Fruit fly (Drosophila melanogaster) whole organism, embryonic: ENCODE data around the gene CG11920.

Experiments
- Adf1 ChIP-seq: fragments of 200-800 bp; sonication (Bioruptor generic); IDR thresholded peaks from 2 replicates; pipeline ENCODE4 v1.3.6; 2022; ENCODE audit warnings: missing biosample characterization, missing genetic modification characterization
- Aef1 ChIP-seq: fragments of 200-800 bp; sonication (Bioruptor generic); IDR thresholded peaks from 3 replicates; pipeline ENCODE4 v1.3.6; 2022; ENCODE audit warnings: missing biosample characterization, missing genetic modification characterization
- CG10321 ChIP-seq: fragments of 200-800 bp; sonication (Bioruptor generic); IDR thresholded peaks from 2 replicates; pipeline ENCODE4 v1.3.6; 2022; ENCODE audit warnings: missing biosample characterization, missing genetic modification characterization
- CG10431 ChIP-seq: fragments of 200-800 bp; sonication (Bioruptor generic); optimal IDR thresholded peaks from 3 replicates; lab custom pipeline; 2018; ENCODE audit warnings: missing biosample characterization, mild to moderate bottlenecking, missing genetic modification characterization
- CG10543 ChIP-seq: fragments of 200-800 bp; sonication (Bioruptor generic); optimal IDR thresholded peaks from 3 replicates; lab custom pipeline; 2017; ENCODE audit warnings: missing biosample characterization, mild to moderate bottlenecking, missing genetic modification characterization, moderate library complexity
- CG11247 ChIP-seq: fragments of 200-800 bp; sonication (Bioruptor generic); IDR thresholded peaks from 2 replicates; pipeline ENCODE4 v1.3.6; 2022; ENCODE audit warnings: missing biosample characterization, missing genetic modification characterization
- CG13287 ChIP-seq: fragments of 200-800 bp; sonication (Bioruptor generic); IDR thresholded peaks from 2 replicates; pipeline ENCODE4 v1.3.6; 2022; ENCODE audit warnings: missing biosample characterization, missing genetic modification characterization; ENCODE audit not compliant: partially characterized antibody
- CG14441 ChIP-seq: fragments of 200-800 bp; sonication (Bioruptor generic); IDR thresholded peaks from 2 replicates; pipeline ENCODE4 v1.3.6; 2022; ENCODE audit warnings: missing biosample characterization, missing genetic modification characterization
- CG17802 ChIP-seq: fragments of 200-800 bp; sonication (Bioruptor generic); optimal IDR thresholded peaks from 2 replicates; lab custom pipeline; 2018; ENCODE audit warnings: missing biosample characterization, mild to moderate bottlenecking, missing genetic modification characterization, moderate library complexity
- CG18599 ChIP-seq: fragments of 200-800 bp; sonication (Bioruptor generic); optimal IDR thresholded peaks from 3 replicates; lab custom pipeline; 2017; ENCODE audit warnings: missing biosample characterization, missing genetic modification characterization, mild to moderate bottlenecking, moderate library complexity, missing genetic modification reagents
- CG2678 ChIP-seq: fragments of 200-800 bp; sonication (Bioruptor generic); optimal IDR thresholded peaks from 3 replicates; lab custom pipeline; 2019; ENCODE audit warnings: missing biosample characterization, mild to moderate bottlenecking, missing genetic modification characterization, moderate library complexity
- CG4282 ChIP-seq: fragments of 200-800 bp; sonication (Bioruptor generic); optimal IDR thresholded peaks from 2 replicates; lab custom pipeline; 2016; ENCODE audit warnings: missing biosample characterization, missing genetic modification characterization
- CG4854 ChIP-seq: fragments of 200-800 bp; sonication (Bioruptor generic); optimal IDR thresholded peaks from 2 replicates; lab custom pipeline; 2016; ENCODE audit warnings: missing biosample characterization, missing genetic modification characterization, inconsistent platforms
- CG6689 ChIP-seq: fragments of 200-800 bp; sonication (Bioruptor generic); IDR thresholded peaks from 2 replicates; pipeline ENCODE4 v1.3.6; 2022; ENCODE audit warnings: missing biosample characterization, missing genetic modification characterization
- CG7271 ChIP-seq: fragments of 200-800 bp; sonication (Bioruptor generic); optimal IDR thresholded peaks from 2 replicates; lab custom pipeline; 2018; ENCODE audit warnings: missing biosample characterization, mild to moderate bottlenecking, missing genetic modification characterization, moderate library complexity
- CG8765 ChIP-seq: fragments of 200-800 bp; sonication (Bioruptor generic); IDR thresholded peaks from 2 replicates; pipeline ENCODE4 v1.3.6; 2022; ENCODE audit warnings: missing biosample characterization, missing genetic modification characterization
- CG8924 ChIP-seq: fragments of 200-800 bp; optimal IDR thresholded peaks from 3 replicates; lab custom pipeline; 2019; ENCODE audit warnings: missing biosample characterization, mild to moderate bottlenecking, missing genetic modification characterization, moderate library complexity
- Camta ChIP-seq: fragments of 200-800 bp; sonication (Bioruptor generic); optimal IDR thresholded peaks from 2 replicates; lab custom pipeline; 2016; ENCODE audit warnings: missing biosample characterization, missing genetic modification characterization
- H15 ChIP-seq: fragments of 200-800 bp; sonication (Bioruptor generic); IDR thresholded peaks from 3 replicates; pipeline ENCODE4 v1.3.6; 2022; ENCODE audit warnings: missing biosample characterization, missing genetic modification characterization
- Hey ChIP-seq: fragments of 200-800 bp; sonication (Bioruptor generic); optimal IDR thresholded peaks from 3 replicates; lab custom pipeline; 2018; ENCODE audit warnings: missing biosample characterization, mild to moderate bottlenecking, missing genetic modification characterization
- Hmr ChIP-seq: fragments of 200-800 bp; sonication (Bioruptor generic); optimal IDR thresholded peaks from 3 replicates; lab custom pipeline; 2017; ENCODE audit warnings: mild to moderate bottlenecking, missing biosample characterization, missing genetic modification reagents, missing genetic modification characterization
- Hr39 ChIP-seq: fragments of >200 bp; optimal IDR thresholded peaks from 2 replicates; lab custom pipeline; 2017
- Lim3 ChIP-seq: fragments of 200-800 bp; sonication (Bioruptor generic); IDR thresholded peaks from 2 replicates; pipeline ENCODE4 v1.3.6; 2022; ENCODE audit warnings: missing biosample characterization, missing genetic modification characterization
- Med ChIP-seq: fragments of 200-800 bp; sonication (Bioruptor generic); peaks from one replicate; lab custom pipeline; 2016; ENCODE audit warnings: missing biosample characterization, missing genetic modification characterization, mild to moderate bottlenecking, inconsistent platforms, moderate library complexity
- Mrtf ChIP-seq: fragments of 200-800 bp; sonication (Bioruptor generic); IDR thresholded peaks from 3 replicates; pipeline ENCODE4 v1.3.6; 2022; ENCODE audit warnings: missing biosample characterization, missing genetic modification characterization
- Oaz ChIP-seq: fragments of 200-800 bp; sonication (Bioruptor generic); IDR thresholded peaks from 2 replicates; pipeline ENCODE4 v1.3.6; 2022; ENCODE audit warnings: missing biosample characterization, missing genetic modification characterization
- Opbp ChIP-seq: fragments of 200-800 bp; sonication (Bioruptor generic); IDR thresholded peaks from 3 replicates; pipeline ENCODE4 v1.3.6; 2022; ENCODE audit warnings: missing biosample characterization, missing genetic modification characterization; ENCODE audit not compliant: partially characterized antibody
- bab2 ChIP-seq: fragments of 200-800 bp; sonication (Bioruptor generic); optimal IDR thresholded peaks from 2 replicates; lab custom pipeline; 2016; ENCODE audit warnings: missing biosample characterization, missing genetic modification characterization
- chinmo ChIP-seq: fragments of 200-800 bp; sonication (Bioruptor generic); IDR thresholded peaks from 4 replicates; pipeline ENCODE4 v1.3.6; 2022; ENCODE audit warnings: missing biosample characterization, missing genetic modification characterization; ENCODE audit not compliant: partially characterized antibody
- dmrt99B ChIP-seq: fragments of 200-800 bp; sonication (Bioruptor generic); optimal IDR thresholded peaks from 2 replicates; lab custom pipeline; 2018; ENCODE audit warnings: missing biosample characterization, mild to moderate bottlenecking, missing genetic modification characterization, moderate library complexity
- eve ChIP-seq, 2 experiments: fragments of >200 bp; optimal IDR thresholded peaks; 2 replicates each; lab custom pipeline; 2017; ENCODE audit warnings: missing biosample characterization in 2 of 2, missing genetic modification characterization in 2 of 2
- ftz-f1 ChIP-seq: fragments of 200-800 bp; sonication (Bioruptor generic); optimal IDR thresholded peaks from 2 replicates; lab custom pipeline; 2016; ENCODE audit warnings: missing biosample characterization, missing genetic modification characterization
- hb ChIP-seq: fragments of 200-800 bp; sonication (Bioruptor generic); IDR thresholded peaks from 3 replicates; pipeline ENCODE4 v1.3.6; 2022; ENCODE audit warnings: missing biosample characterization, missing genetic modification characterization; ENCODE audit not compliant: partially characterized antibody
- kah ChIP-seq: fragments of 200-800 bp; sonication (Bioruptor generic); optimal IDR thresholded peaks from 2 replicates; lab custom pipeline; 2018; ENCODE audit warnings: missing biosample characterization, mild to moderate bottlenecking, missing genetic modification characterization
- lab ChIP-seq: fragments of 200-800 bp; sonication (Bioruptor generic); optimal IDR thresholded peaks from 3 replicates; lab custom pipeline; 2017; ENCODE audit warnings: missing biosample characterization, missing genetic modification characterization, mild to moderate bottlenecking, moderate library complexity, missing genetic modification reagents
- mirr ChIP-seq: fragments of 200-800 bp; sonication (Bioruptor generic); optimal IDR thresholded peaks from 3 replicates; lab custom pipeline; 2018; ENCODE audit warnings: missing biosample characterization, mild to moderate bottlenecking, missing genetic modification characterization
- p53 ChIP-seq: fragments of 200-800 bp; sonication (Bioruptor generic); optimal IDR thresholded peaks from 2 replicates; lab custom pipeline; 2016; ENCODE audit warnings: missing biosample characterization, missing genetic modification characterization
- pan ChIP-seq, 4 experiments: fragments of >200 bp in 3 of 4; fragments of 200-800 bp in 1 of 4; sonication (Bioruptor generic) in 1 of 4; optimal IDR thresholded peaks in 3 of 4; IDR thresholded peaks in 1 of 4; 2 replicates each; pipeline versions ENCODE4 v1.3.6 to Lab custom; 2017 to 2022; ENCODE audit warnings: missing biosample characterization in 2 of 4, missing genetic modification characterization in 2 of 4, mixed read lengths in 1 of 4
- pho ChIP-seq: fragments of 200-800 bp; sonication (Bioruptor generic); optimal IDR thresholded peaks from 2 replicates; lab custom pipeline; 2016; ENCODE audit warnings: missing biosample characterization, missing genetic modification characterization
- prd ChIP-seq, 3 experiments: fragments of >200 bp in 2 of 3; fragments of 200-800 bp in 1 of 3; sonication (Bioruptor generic) in 1 of 3; optimal IDR thresholded peaks in 2 of 3; IDR thresholded peaks in 1 of 3; 2 replicates in 2 of 3; 3 replicates in 1 of 3; pipeline versions ENCODE4 v1.3.6 to Lab custom; 2017 to 2022; ENCODE audit warnings: missing biosample characterization in 1 of 3, missing genetic modification characterization in 1 of 3
- row ChIP-seq: fragments of 200-800 bp; sonication (Bioruptor generic); IDR thresholded peaks from 3 replicates; pipeline ENCODE4 v1.3.6; 2022; ENCODE audit warnings: missing biosample characterization, missing genetic modification characterization
- sc ChIP-seq, 3 experiments: fragments of >200 bp in 2 of 3; fragments of 200-800 bp in 1 of 3; sonication (Bioruptor generic) in 1 of 3; optimal IDR thresholded peaks; 2 replicates in 2 of 3; 3 replicates in 1 of 3; lab custom pipeline; 2017; ENCODE audit warnings: mild to moderate bottlenecking in 1 of 3, missing biosample characterization in 1 of 3, missing genetic modification characterization in 1 of 3, missing genetic modification reagents in 1 of 3
- sim ChIP-seq: fragments of 200-800 bp; sonication (Bioruptor generic); IDR thresholded peaks from 2 replicates; pipeline ENCODE4 v1.3.6; 2022; ENCODE audit warnings: missing biosample characterization, missing genetic modification characterization
- slp2 ChIP-seq: fragments of 200-800 bp; sonication (Bioruptor generic); optimal IDR thresholded peaks from 2 replicates; lab custom pipeline; 2016; ENCODE audit warnings: missing biosample characterization, missing genetic modification characterization
- stc ChIP-seq: fragments of 200-800 bp; sonication (Bioruptor generic); IDR thresholded peaks from 2 replicates; pipeline ENCODE4 v1.3.6; 2022; ENCODE audit warnings: missing biosample characterization, missing genetic modification characterization
- unpg ChIP-seq: fragments of 200-800 bp; sonication (Bioruptor generic); optimal IDR thresholded peaks from 3 replicates; lab custom pipeline; 2018; ENCODE audit warnings: missing biosample characterization, mild to moderate bottlenecking, missing genetic modification characterization, moderate library complexity
- wor ChIP-seq: fragments of 200-800 bp; sonication (Bioruptor generic); IDR thresholded peaks from 2 replicates; pipeline ENCODE4 v1.3.6; 2022; ENCODE audit warnings: missing biosample characterization, missing genetic modification characterization
- zf30C ChIP-seq: fragments of 200-800 bp; sonication (Bioruptor generic); optimal IDR thresholded peaks from 3 replicates; lab custom pipeline; 2018; ENCODE audit warnings: missing biosample characterization, mild to moderate bottlenecking, missing genetic modification characterization

CG11920 gene

dm6 chr3R:25051441-25052097, 23.1 kb upstream of the CG11920 start (continued):
- peak; percentile 25; the same call in 1 of the 2 replicates for TF ChIP-seq Adf1 (GFP tag; lab: Robert Waterston, UW)
- no peak for TF ChIP-seq CG8924 (tag; lab: Kevin White, UChicago)
- TF ChIP-seq CG14441 (GFP tag; lab: Robert Waterston, UW), result peak; percentile 44; the same call in 1 of the 2 replicates
- TF ChIP-seq CG6689 (GFP tag; lab: Robert Waterston, UW), result no peak
- TF ChIP-seq sc (optimal IDR thresholded peaks at IDR 0.05; lab: Kevin White, UChicago), result no peak
- TF ChIP-seq sc (GFP tag; optimal IDR thresholded peaks at IDR 0.05; lab: Kevin White, UChicago), result no peak
- no peak for TF ChIP-seq unpg (GFP tag; lab: Kevin White, UChicago)
- peak; percentile 62 for TF ChIP-seq mirr (GFP tag; lab: Kevin White, UChicago)
- no peak for TF ChIP-seq Lim3
- no peak for TF ChIP-seq hb (GFP tag; lab: Robert Waterston, UW)
- no peak for TF ChIP-seq wor (GFP tag; lab: Robert Waterston, UW)
- no peak for TF ChIP-seq CG8765 (GFP tag; lab: Robert Waterston, UW)
- TF ChIP-seq CG7271, result no peak
- TF ChIP-seq CG17802, result no peak
- peak; percentile 39 for TF ChIP-seq lab
- TF ChIP-seq eve (GFP tag; optimal IDR thresholded peaks at IDR 0.05; lab: Kevin White, UChicago), result peak in 1 of 2 experiments; percentile 62
- TF ChIP-seq Hmr (GFP tag; lab: Kevin White, UChicago), result peak; percentile 43
- TF ChIP-seq sim (GFP tag; lab: Robert Waterston, UW), result no peak
- TF ChIP-seq CG18599, result peak; percentile 56
- TF ChIP-seq Hey (tag; lab: Kevin White, UChicago), result peak; percentile 50
- TF ChIP-seq row, result peak; percentile 52
- TF ChIP-seq bab2 (GFP tag; lab: Kevin White, UChicago), result no peak
- no peak for TF ChIP-seq CG10431 (GFP tag; lab: Kevin White, UChicago)
- TF ChIP-seq Aef1 (GFP tag; lab: Robert Waterston, UW), result peak; percentile 24; the same call in 1 of the 3 replicates
- no peak for TF ChIP-seq pan (optimal IDR thresholded peaks at IDR 0.05; lab: Kevin White, UChicago)
- no peak for TF ChIP-seq pan (GFP tag; optimal IDR thresholded peaks at IDR 0.05 in 1 of 2, IDR thresholded peaks at IDR 0.05 in 1 of 2)
- TF ChIP-seq CG2678 (tag; lab: Kevin White, UChicago), result peak; percentile 5
- no peak for TF ChIP-seq p53 (GFP tag; lab: Kevin White, UChicago)
- no peak for TF ChIP-seq H15 (GFP tag; lab: Robert Waterston, UW)
- TF ChIP-seq pho (GFP tag; lab: Kevin White, UChicago), result peak; percentile 21
- TF ChIP-seq slp2 (GFP tag; lab: Kevin White, UChicago), result no peak
- TF ChIP-seq Oaz, result no peak
- no peak for TF ChIP-seq Opbp

DNA sequence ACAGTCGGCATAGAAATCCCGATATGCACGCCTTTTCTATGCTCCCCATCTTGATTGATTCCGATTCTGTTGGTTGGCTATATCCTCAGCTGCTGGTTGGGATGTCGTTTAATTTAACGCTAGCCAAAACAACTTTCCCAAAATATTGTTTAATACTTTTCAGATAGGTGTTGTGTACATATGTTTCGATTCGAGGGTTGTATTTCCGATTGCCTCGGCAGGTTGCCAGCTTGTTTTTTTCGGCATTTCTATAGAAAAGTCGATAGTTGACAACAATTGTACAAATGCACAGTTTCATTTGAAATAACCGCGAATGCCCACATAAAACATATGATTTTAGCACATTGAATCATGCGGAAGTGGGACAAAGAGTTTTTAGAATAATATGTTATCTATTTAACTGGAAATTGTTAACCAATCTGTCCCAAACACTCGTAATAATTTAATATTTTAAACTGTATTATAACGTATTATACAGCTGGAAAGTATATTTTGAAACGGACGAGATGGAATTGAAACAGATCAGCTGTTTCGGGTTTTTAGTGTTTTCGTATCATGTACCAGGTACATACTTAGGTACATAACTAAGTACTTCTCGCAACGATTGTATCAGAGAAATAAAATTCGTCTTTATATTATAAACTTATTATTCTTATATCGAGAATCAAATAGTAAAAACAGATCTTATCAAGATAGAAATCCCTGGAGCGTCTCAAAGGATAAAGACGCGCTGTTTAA, 20.1 kb upstream of the CG11920 start, which contains the start of gene CG31109:
TSS of gene CG31109 (minus strand) at position 203 of the 738 bp plus-strand sequence.
- no peak for TF ChIP-seq CG11247 (GFP tag; lab: Robert Waterston, UW)
- TF ChIP-seq Camta (GFP tag; lab: Kevin White, UChicago), result no peak
- peak; percentile 19 for TF ChIP-seq zf30C
- TF ChIP-seq Med (GFP tag; lab: Kevin White, UChicago), result peak; percentile 74
- TF ChIP-seq ftz-f1, result no peak
- peak; percentile 26 for TF ChIP-seq CG10543 (GFP tag; lab: Kevin White, UChicago)
- no peak for TF ChIP-seq dmrt99B (tag; lab: Kevin White, UChicago)
- no peak for TF ChIP-seq Hr39 (lab: Kevin White, UChicago)
- peak; percentile 61 for TF ChIP-seq CG13287 (GFP tag; lab: Robert Waterston, UW)
- TF ChIP-seq prd (optimal IDR thresholded peaks at IDR 0.05; lab: Kevin White, UChicago), result no peak
- no peak for TF ChIP-seq prd (GFP tag; IDR thresholded peaks at IDR 0.05; lab: Robert Waterston, UW)
- no peak for TF ChIP-seq CG4282 (GFP tag; lab: Kevin White, UChicago)
- no peak for TF ChIP-seq chinmo (GFP tag; lab: Robert Waterston, UW)
- TF ChIP-seq CG4854 (GFP tag; lab: Kevin White, UChicago), result no peak
- no peak for TF ChIP-seq CG10321 (GFP tag; lab: Robert Waterston, UW)
- TF ChIP-seq Mrtf (GFP tag; lab: Robert Waterston, UW), result no peak
- TF ChIP-seq kah (GFP tag; lab: Kevin White, UChicago), result no peak
- no peak for TF ChIP-seq stc (GFP tag; lab: Robert Waterston, UW)
